Worm (Caenorhabditis elegans) whole organism, young adult: ENCODE data around the gene M01F1.9.

Experiments used
- unc-62 ChIP-seq: fragments of 150-350 bp; optimal IDR thresholded peaks from 2 replicates; lab custom pipeline; 2014; ENCODE audit warnings: missing biosample characterization, missing genetic modification reagents, missing genetic modification characterization
- ztf-25 ChIP-seq: fragments of 200-800 bp; sonication (Bioruptor generic); IDR thresholded peaks from 2 replicates; pipeline ENCODE4 v1.3.6; 2022; ENCODE audit warnings: missing genetic modification reagents, missing genetic modification characterization, missing compliant biosample characterization

DNA sequence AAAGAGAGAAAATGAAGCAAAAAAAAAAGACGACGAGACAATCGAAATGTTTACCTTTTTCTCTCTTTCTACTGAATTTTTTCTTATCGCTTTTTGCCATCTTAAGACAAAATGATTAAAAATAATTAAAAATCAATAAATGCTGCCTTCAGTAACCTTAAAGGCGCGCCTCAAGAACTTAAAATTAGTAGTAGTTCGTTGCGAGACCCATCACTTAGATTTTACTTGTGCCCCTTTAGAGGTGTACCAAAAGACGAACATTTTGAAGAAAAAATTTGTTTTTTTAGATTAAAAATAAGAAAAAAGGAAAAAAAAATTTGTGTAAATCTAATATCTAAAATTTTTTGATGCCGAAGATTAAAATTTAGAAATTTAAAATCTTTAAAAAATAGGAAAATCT lies 27.9 kb downstream of the M01F1.9 start:
- TF ChIP-seq ztf-25 (GFP tag; lab: Robert Waterston, UW) (no peak), unc-62 (no peak)
